Worm (Caenorhabditis elegans) whole organism, L2 larva: ENCODE measurements around the gene col-105.

Experiments
- fos-1 ChIP-seq: fragments of 150-350 bp; optimal IDR thresholded peaks from 2 replicates; lab custom pipeline; 2014; ENCODE audit warnings: missing biosample characterization, missing genetic modification characterization
- lin-11 ChIP-seq: fragments of 150-350 bp; sonication (generic microtip); optimal IDR thresholded peaks from 2 replicates; lab custom pipeline; 2014; ENCODE audit warnings: missing biosample characterization, missing genetic modification characterization, inconsistent platforms, mixed read lengths
- snpc-4 ChIP-seq: fragments of 150-350 bp; optimal IDR thresholded peaks from 2 replicates; lab custom pipeline; 2014; ENCODE audit warnings: missing biosample characterization, missing genetic modification characterization

ce11 chrIV:1400016-1400415, 41.0 kb upstream of the col-105 start:
- no peak for TF ChIP-seq fos-1
- no peak for TF ChIP-seq snpc-4 (tag; lab: Kevin White, UChicago)
- TF ChIP-seq lin-11 (tag; lab: Kevin White, UChicago), result no peak
